Worm (Caenorhabditis elegans) whole organism, L2 larva: ENCODE measurements around the gene cyp-31A5.

ENCODE experiments used
- C34F6.9 ChIP-seq: fragments of 150-350 bp; optimal IDR thresholded peaks from 2 replicates; lab custom pipeline; 2014; ENCODE audit warnings: missing biosample characterization, missing genetic modification characterization
- F13H6.1 ChIP-seq: sonication (generic microtip); optimal IDR thresholded peaks from 2 replicates; lab custom pipeline; 2016; ENCODE audit warnings: missing genetic modification characterization, missing compliant biosample characterization
- R02D3.7 ChIP-seq: fragments of 150-350 bp; optimal IDR thresholded peaks from 2 replicates; lab custom pipeline; 2014; ENCODE audit warnings: missing biosample characterization, missing genetic modification characterization
- Y55F3AM.14 ChIP-seq: fragments of 200-800 bp; sonication (Bioruptor generic); optimal IDR thresholded peaks from 2 replicates; lab custom pipeline; 2018; ENCODE audit warnings: mild to moderate bottlenecking, missing genetic modification characterization, missing compliant biosample characterization
- ZK546.5 ChIP-seq: sonication (generic microtip); optimal IDR thresholded peaks from 2 replicates; lab custom pipeline; 2017; ENCODE audit warnings: missing biosample characterization, missing genetic modification characterization
- alr-1 ChIP-seq: fragments of 150-350 bp; optimal IDR thresholded peaks from 2 replicates; lab custom pipeline; 2014; ENCODE audit warnings: missing biosample characterization, missing genetic modification characterization
- aly-2 ChIP-seq: fragments of 150-350 bp; optimal IDR thresholded peaks from 2 replicates; lab custom pipeline; 2014; ENCODE audit warnings: missing biosample characterization, missing genetic modification characterization
- ama-1 ChIP-seq: fragments of 150-350 bp; optimal IDR thresholded peaks from 2 replicates; lab custom pipeline; 2018; ENCODE audit warnings: inconsistent platforms
- blmp-1 ChIP-seq: sonication (generic microtip); optimal IDR thresholded peaks from 2 replicates; lab custom pipeline; 2017; ENCODE audit warnings: missing genetic modification characterization, mild to moderate bottlenecking, missing compliant biosample characterization, antibody characterized with exemption, moderate library complexity; ENCODE audit not compliant: insufficient read depth
- ceh-16 ChIP-seq: fragments of 150-350 bp; optimal IDR thresholded peaks from 2 replicates; lab custom pipeline; 2014; ENCODE audit warnings: missing biosample characterization, missing genetic modification characterization
- ceh-82 ChIP-seq: fragments of 150-350 bp; optimal IDR thresholded peaks from 2 replicates; lab custom pipeline; 2014; ENCODE audit warnings: missing biosample characterization, missing genetic modification characterization
- crh-2 ChIP-seq: sonication (generic microtip); optimal IDR thresholded peaks from 2 replicates; lab custom pipeline; 2017; ENCODE audit warnings: missing biosample characterization, missing genetic modification characterization
- dmd-4 ChIP-seq: sonication (generic microtip); optimal IDR thresholded peaks from 2 replicates; lab custom pipeline; 2017; ENCODE audit warnings: missing biosample characterization, missing genetic modification characterization
- egl-27 ChIP-seq: sonication (generic microtip); optimal IDR thresholded peaks from 3 replicates; lab custom pipeline; 2017; ENCODE audit warnings: missing biosample characterization, missing genetic modification reagents, missing genetic modification characterization
- elt-1 ChIP-seq: fragments of 150-350 bp; optimal IDR thresholded peaks from 2 replicates; lab custom pipeline; 2014; ENCODE audit warnings: missing biosample characterization, missing genetic modification characterization
- elt-3 ChIP-seq: sonication (generic microtip); optimal IDR thresholded peaks from 2 replicates; lab custom pipeline; 2017; ENCODE audit warnings: missing biosample characterization, missing genetic modification characterization
- fos-1 ChIP-seq: fragments of 150-350 bp; optimal IDR thresholded peaks from 2 replicates; lab custom pipeline; 2014; ENCODE audit warnings: missing biosample characterization, missing genetic modification characterization
- gmeb-1 ChIP-seq: fragments of 150-350 bp; optimal IDR thresholded peaks from 2 replicates; lab custom pipeline; 2014; ENCODE audit warnings: missing biosample characterization, missing genetic modification characterization
- lin-11 ChIP-seq: fragments of 150-350 bp; sonication (generic microtip); optimal IDR thresholded peaks from 2 replicates; lab custom pipeline; 2014; ENCODE audit warnings: missing biosample characterization, missing genetic modification characterization, inconsistent platforms, mixed read lengths
- lin-13 ChIP-seq: fragments of 150-350 bp; optimal IDR thresholded peaks from 2 replicates; lab custom pipeline; 2014; ENCODE audit warnings: missing biosample characterization, missing genetic modification reagents, missing genetic modification characterization
- lin-39 ChIP-seq: fragments of 150-350 bp; optimal IDR thresholded peaks from 2 replicates; lab custom pipeline; 2014; ENCODE audit warnings: missing biosample characterization, missing genetic modification reagents, missing genetic modification characterization
- lsy-2 ChIP-seq, 2 experiments: fragments of 150-350 bp in 1 of 2; sonication (generic microtip) in 1 of 2; optimal IDR thresholded peaks; 2 replicates each; lab custom pipeline; 2014 to 2017; ENCODE audit warnings: missing biosample characterization in 2 of 2, missing genetic modification characterization in 2 of 2
- mab-5 ChIP-seq: fragments of 150-350 bp; optimal IDR thresholded peaks from 2 replicates; lab custom pipeline; 2014; ENCODE audit warnings: missing biosample characterization, missing genetic modification characterization
- mbf-1 ChIP-seq: sonication (generic microtip); optimal IDR thresholded peaks from 2 replicates; lab custom pipeline; 2017; ENCODE audit warnings: missing biosample characterization, missing genetic modification characterization
- mdl-1 ChIP-seq, 2 experiments: fragments of 150-350 bp in 1 of 2; sonication (generic microtip) in 1 of 2; optimal IDR thresholded peaks; 2 replicates each; lab custom pipeline; 2017; ENCODE audit warnings: missing biosample characterization in 2 of 2, missing genetic modification characterization in 2 of 2
- nhr-10 ChIP-seq: sonication (generic microtip); optimal IDR thresholded peaks from 2 replicates; lab custom pipeline; 2017; ENCODE audit warnings: missing biosample characterization, missing genetic modification characterization
- nhr-11 ChIP-seq: fragments of 150-350 bp; optimal IDR thresholded peaks from 2 replicates; lab custom pipeline; 2014; ENCODE audit warnings: missing biosample characterization, missing genetic modification characterization
- nhr-12 ChIP-seq: fragments of 150-350 bp; optimal IDR thresholded peaks from 2 replicates; lab custom pipeline; 2014; ENCODE audit warnings: missing biosample characterization, missing genetic modification characterization
- nhr-129 ChIP-seq: fragments of 150-350 bp; optimal IDR thresholded peaks from 2 replicates; lab custom pipeline; 2014; ENCODE audit warnings: missing biosample characterization, missing genetic modification characterization
- nhr-21 ChIP-seq: fragments of 150-350 bp; optimal IDR thresholded peaks from 2 replicates; lab custom pipeline; 2014; ENCODE audit warnings: missing biosample characterization, missing genetic modification characterization
- nhr-23 ChIP-seq: fragments of 150-350 bp; optimal IDR thresholded peaks from 2 replicates; lab custom pipeline; 2014; ENCODE audit warnings: missing biosample characterization, missing genetic modification reagents, missing genetic modification characterization
- nhr-237 ChIP-seq: fragments of 150-350 bp; optimal IDR thresholded peaks from 2 replicates; lab custom pipeline; 2014; ENCODE audit warnings: missing biosample characterization, missing genetic modification characterization
- nhr-25 ChIP-seq: fragments of 150-350 bp; sonication (generic microtip); optimal IDR thresholded peaks from 3 replicates; lab custom pipeline; 2014; ENCODE audit warnings: missing biosample characterization, missing genetic modification characterization
- nhr-6 ChIP-seq: fragments of 150-350 bp; optimal IDR thresholded peaks from 2 replicates; lab custom pipeline; 2014; ENCODE audit warnings: missing biosample characterization, missing genetic modification characterization
- nhr-77 ChIP-seq: fragments of 150-350 bp; optimal IDR thresholded peaks from 2 replicates; lab custom pipeline; 2014; ENCODE audit warnings: missing biosample characterization, missing genetic modification characterization
- peb-1 ChIP-seq: fragments of 150-350 bp; optimal IDR thresholded peaks from 2 replicates; lab custom pipeline; 2014; ENCODE audit warnings: missing biosample characterization, missing genetic modification characterization
- sem-4 ChIP-seq: fragments of 150-350 bp; optimal IDR thresholded peaks from 2 replicates; lab custom pipeline; 2014; ENCODE audit warnings: missing biosample characterization, missing genetic modification reagents, missing genetic modification characterization
- skn-1 ChIP-seq: sonication (generic microtip); optimal IDR thresholded peaks from 2 replicates; lab custom pipeline; 2017; ENCODE audit warnings: missing biosample characterization, missing genetic modification characterization
- sma-3 ChIP-seq: sonication (generic microtip); optimal IDR thresholded peaks from 2 replicates; lab custom pipeline; 2016; ENCODE audit warnings: missing genetic modification reagents, missing genetic modification characterization, missing compliant biosample characterization
- sma-9 ChIP-seq, 2 experiments: fragments of 150-350 bp in 1 of 2; sonication (generic microtip) in 1 of 2; optimal IDR thresholded peaks; 2 replicates each; lab custom pipeline; 2014 to 2016; ENCODE audit warnings: missing genetic modification characterization in 2 of 2, mild to moderate bottlenecking in 1 of 2, missing biosample characterization in 1 of 2, missing compliant biosample characterization in 1 of 2, missing genetic modification reagents in 1 of 2, moderate library complexity in 1 of 2
- snpc-4 ChIP-seq: fragments of 150-350 bp; optimal IDR thresholded peaks from 2 replicates; lab custom pipeline; 2014; ENCODE audit warnings: missing biosample characterization, missing genetic modification characterization
- unc-39 ChIP-seq: fragments of 150-350 bp; optimal IDR thresholded peaks from 2 replicates; lab custom pipeline; 2014; ENCODE audit warnings: missing biosample characterization, missing genetic modification characterization
- unc-55 ChIP-seq: fragments of 150-350 bp; sonication (generic microtip); optimal IDR thresholded peaks from 3 replicates; lab custom pipeline; 2014; ENCODE audit warnings: missing biosample characterization, missing genetic modification reagents, missing genetic modification characterization
- unc-62 ChIP-seq: fragments of 150-350 bp; optimal IDR thresholded peaks from 2 replicates; lab custom pipeline; 2014; ENCODE audit warnings: missing biosample characterization, missing genetic modification reagents, missing genetic modification characterization
- zag-1 ChIP-seq: fragments of 150-350 bp; optimal IDR thresholded peaks from 2 replicates; lab custom pipeline; 2014; ENCODE audit warnings: missing biosample characterization, missing genetic modification characterization
- ztf-1 ChIP-seq: fragments of 200-800 bp; sonication (Bioruptor generic); conservative IDR thresholded peaks from 2 replicates; pipeline ENCODE4 v1.3.6; 2022; ENCODE audit warnings: missing genetic modification characterization, missing compliant biosample characterization
- ztf-11 ChIP-seq: sonication (generic microtip); optimal IDR thresholded peaks from 2 replicates; lab custom pipeline; 2017; ENCODE audit warnings: missing biosample characterization, missing genetic modification characterization
- ztf-4 ChIP-seq: fragments of 150-350 bp; optimal IDR thresholded peaks from 2 replicates; lab custom pipeline; 2014; ENCODE audit warnings: missing biosample characterization, missing genetic modification characterization

The cyp-31A5 gene

ce11 chrIV:13393246-13393716, 7.8 kb upstream of the cyp-31A5 start:
- peak; percentile 74 for TF ChIP-seq sma-3 (GFP tag; lab: Kevin White, UChicago)
- no peak for TF ChIP-seq ceh-82 (tag; lab: Kevin White, UChicago)
- no peak for TF ChIP-seq ztf-1
- no peak for TF ChIP-seq mab-5
- TF ChIP-seq snpc-4 (tag; lab: Kevin White, UChicago), result no peak
- no peak for TF ChIP-seq elt-1 (tag; lab: Kevin White, UChicago)
- no peak for TF ChIP-seq unc-55 (GFP tag; lab: Kevin White, UChicago)
- peak; percentile 9 for TF ChIP-seq F13H6.1 (tag; lab: Kevin White, UChicago)
- TF ChIP-seq nhr-21, result peak; percentile 62
- TF ChIP-seq lin-13 (GFP tag; lab: Kevin White, UChicago), result no peak
- no peak for TF ChIP-seq dmd-4 (tag; lab: Kevin White, UChicago)
- TF ChIP-seq mbf-1 (tag; lab: Kevin White, UChicago), result no peak
- TF ChIP-seq elt-3 (tag; lab: Kevin White, UChicago), result no peak
- no peak for TF ChIP-seq nhr-6 (tag; lab: Kevin White, UChicago)
- TF ChIP-seq nhr-23 (tag; lab: Kevin White, UChicago), result no peak
- no peak for TF ChIP-seq ama-1 (lab: Kevin White, UChicago)
- TF ChIP-seq aly-2, result no peak
- TF ChIP-seq nhr-25 (tag; lab: Kevin White, UChicago), result peak; percentile 8
- TF ChIP-seq lin-39 (tag; lab: Kevin White, UChicago), result no peak
- no peak for TF ChIP-seq nhr-11 (tag; lab: Kevin White, UChicago)
- no peak for TF ChIP-seq skn-1 (tag; lab: Kevin White, UChicago)
- TF ChIP-seq nhr-237 (tag; lab: Kevin White, UChicago), result no peak
- no peak for TF ChIP-seq egl-27 (tag; lab: Kevin White, UChicago)
- TF ChIP-seq R02D3.7 (tag; lab: Kevin White, UChicago), result no peak
- peak; percentile 83 for TF ChIP-seq crh-2 (tag; lab: Kevin White, UChicago)
- no peak for TF ChIP-seq alr-1 (tag; lab: Kevin White, UChicago)
- TF ChIP-seq lsy-2 (tag; optimal IDR thresholded peaks at IDR 0.05; lab: Kevin White, UChicago), result peak in 1 of 2 experiments; percentile 42
- peak in 1 of 2 experiments; percentile 31 for TF ChIP-seq mdl-1 (tag; optimal IDR thresholded peaks at IDR 0.05; lab: Kevin White, UChicago)
- TF ChIP-seq zag-1 (tag; lab: Kevin White, UChicago), result no peak
- peak; percentile 74 for TF ChIP-seq sma-9 (GFP tag; optimal IDR thresholded peaks at IDR 0.05; lab: Kevin White, UChicago)
- no peak for TF ChIP-seq sma-9 (tag; optimal IDR thresholded peaks at IDR 0.05; lab: Kevin White, UChicago)
- no peak for TF ChIP-seq ceh-16 (tag; lab: Kevin White, UChicago)
- peak; percentile 34 for TF ChIP-seq gmeb-1 (tag; lab: Kevin White, UChicago)
- no peak for TF ChIP-seq unc-62 (GFP tag; lab: Kevin White, UChicago)
- no peak for TF ChIP-seq lin-11 (tag; lab: Kevin White, UChicago)
- no peak for TF ChIP-seq nhr-77 (tag; lab: Kevin White, UChicago)
- no peak for TF ChIP-seq ZK546.5 (tag; lab: Kevin White, UChicago)
- TF ChIP-seq ztf-4 (tag; lab: Kevin White, UChicago), result no peak
- TF ChIP-seq nhr-12 (tag; lab: Kevin White, UChicago), result no peak
- TF ChIP-seq ztf-11 (tag; lab: Kevin White, UChicago), result no peak
- TF ChIP-seq C34F6.9, result no peak
- TF ChIP-seq blmp-1 (tag; lab: Kevin White, UChicago), result no peak
- peak; percentile 63 for TF ChIP-seq fos-1 (tag; lab: Kevin White, UChicago)
- TF ChIP-seq nhr-129, result peak; percentile 68
- TF ChIP-seq Y55F3AM.14, result peak; percentile 25
- no peak for TF ChIP-seq unc-39 (tag; lab: Kevin White, UChicago)
- TF ChIP-seq sem-4, result no peak
- TF ChIP-seq peb-1 (tag; lab: Kevin White, UChicago), result no peak
- no peak for TF ChIP-seq nhr-10
